Fruit fly (Drosophila melanogaster) whole organism, adult: ENCODE data around the gene CG33271.

Experiments
- CG11617 ChIP-seq: fragments of 200-800 bp; sonication (Bioruptor generic); optimal IDR thresholded peaks from 2 replicates; lab custom pipeline; 2017; ENCODE audit warnings: mild to moderate bottlenecking, missing biosample characterization, missing genetic modification reagents, missing genetic modification characterization
- CG12768 ChIP-seq: fragments of 200-800 bp; sonication (Bioruptor generic); optimal IDR thresholded peaks from 2 replicates; lab custom pipeline; 2017; ENCODE audit warnings: missing biosample characterization, missing genetic modification characterization, mild to moderate bottlenecking, moderate library complexity, missing genetic modification reagents
- CG14711 ChIP-seq: fragments of 200-800 bp; sonication (Bioruptor generic); optimal IDR thresholded peaks from 2 replicates; lab custom pipeline; 2018; ENCODE audit warnings: missing biosample characterization, mild to moderate bottlenecking, missing genetic modification characterization, moderate library complexity
- CG1620 ChIP-seq: fragments of 200-800 bp; sonication (Bioruptor generic); optimal IDR thresholded peaks from 2 replicates; lab custom pipeline; 2016; ENCODE audit warnings: missing biosample characterization, missing genetic modification characterization
- CG33017 ChIP-seq: fragments of 200-800 bp; sonication (Bioruptor generic); optimal IDR thresholded peaks from 2 replicates; lab custom pipeline; 2018; ENCODE audit warnings: missing biosample characterization, mild to moderate bottlenecking, missing genetic modification characterization, moderate library complexity
- CG5204 ChIP-seq: fragments of 200-800 bp; sonication (Bioruptor generic); optimal IDR thresholded peaks from 2 replicates; lab custom pipeline; 2016; ENCODE audit warnings: missing biosample characterization, missing genetic modification characterization
- CG7045 ChIP-seq: fragments of 200-800 bp; sonication (Bioruptor generic); optimal IDR thresholded peaks from 2 replicates; lab custom pipeline; 2017; ENCODE audit warnings: missing biosample characterization, mild to moderate bottlenecking, missing genetic modification characterization
- CG7101 ChIP-seq: fragments of 200-800 bp; sonication (Bioruptor generic); optimal IDR thresholded peaks from 2 replicates; lab custom pipeline; 2018; ENCODE audit warnings: missing biosample characterization, mild to moderate bottlenecking, missing genetic modification characterization, moderate library complexity
- Clk ChIP-seq: fragments of 200-800 bp; sonication (Bioruptor generic); optimal IDR thresholded peaks from 2 replicates; lab custom pipeline; 2017; ENCODE audit warnings: missing biosample characterization, missing genetic modification characterization
- Crg-1 ChIP-seq: fragments of 200-800 bp; sonication (Bioruptor generic); optimal IDR thresholded peaks from 2 replicates; lab custom pipeline; 2016; ENCODE audit warnings: missing biosample characterization, missing genetic modification characterization
- Hr96 ChIP-seq: fragments of 200-800 bp; sonication (Bioruptor generic); optimal IDR thresholded peaks from 2 replicates; lab custom pipeline; 2016; ENCODE audit warnings: missing biosample characterization, missing genetic modification characterization
- Mnt ChIP-seq: fragments of 200-800 bp; sonication (Bioruptor generic); optimal IDR thresholded peaks from 2 replicates; lab custom pipeline; 2016; ENCODE audit warnings: missing biosample characterization, mild to moderate bottlenecking, missing genetic modification characterization
- bab1 ChIP-seq: fragments of 200-800 bp; sonication (Bioruptor generic); optimal IDR thresholded peaks from 3 replicates; lab custom pipeline; 2019; ENCODE audit warnings: missing biosample characterization, mild to moderate bottlenecking, missing genetic modification characterization, moderate library complexity
- cic ChIP-seq: fragments of 200-800 bp; sonication (Bioruptor generic); optimal IDR thresholded peaks from 2 replicates; lab custom pipeline; 2017; ENCODE audit warnings: missing biosample characterization, mild to moderate bottlenecking, missing genetic modification characterization, moderate library complexity
- cnc ChIP-seq, 2 experiments: fragments of >200 bp; optimal IDR thresholded peaks; 2 replicates each; lab custom pipeline; 2017
- kay ChIP-seq: fragments of 200-800 bp; sonication (Bioruptor generic); peaks from one replicate; lab custom pipeline; 2016; ENCODE audit warnings: missing biosample characterization, missing genetic modification characterization, borderline replicate concordance
- ovo ChIP-seq: fragments of 200-800 bp; sonication (Bioruptor generic); optimal IDR thresholded peaks from 2 replicates; lab custom pipeline; 2016; ENCODE audit warnings: missing biosample characterization, missing genetic modification characterization
- pad ChIP-seq: fragments of 200-800 bp; sonication (Bioruptor generic); optimal IDR thresholded peaks from 3 replicates; lab custom pipeline; 2017; ENCODE audit warnings: missing biosample characterization, missing genetic modification characterization, mild to moderate bottlenecking, moderate library complexity, missing genetic modification reagents
- tj ChIP-seq: fragments of 200-800 bp; sonication (Bioruptor generic); optimal IDR thresholded peaks from 3 replicates; lab custom pipeline; 2017; ENCODE audit warnings: missing biosample characterization, mild to moderate bottlenecking, missing genetic modification characterization, moderate library complexity
- toe ChIP-seq: fragments of 200-800 bp; sonication (Bioruptor generic); optimal IDR thresholded peaks from 2 replicates; lab custom pipeline; 2016; ENCODE audit warnings: missing biosample characterization, missing genetic modification characterization

Gene CG33271

DNA sequence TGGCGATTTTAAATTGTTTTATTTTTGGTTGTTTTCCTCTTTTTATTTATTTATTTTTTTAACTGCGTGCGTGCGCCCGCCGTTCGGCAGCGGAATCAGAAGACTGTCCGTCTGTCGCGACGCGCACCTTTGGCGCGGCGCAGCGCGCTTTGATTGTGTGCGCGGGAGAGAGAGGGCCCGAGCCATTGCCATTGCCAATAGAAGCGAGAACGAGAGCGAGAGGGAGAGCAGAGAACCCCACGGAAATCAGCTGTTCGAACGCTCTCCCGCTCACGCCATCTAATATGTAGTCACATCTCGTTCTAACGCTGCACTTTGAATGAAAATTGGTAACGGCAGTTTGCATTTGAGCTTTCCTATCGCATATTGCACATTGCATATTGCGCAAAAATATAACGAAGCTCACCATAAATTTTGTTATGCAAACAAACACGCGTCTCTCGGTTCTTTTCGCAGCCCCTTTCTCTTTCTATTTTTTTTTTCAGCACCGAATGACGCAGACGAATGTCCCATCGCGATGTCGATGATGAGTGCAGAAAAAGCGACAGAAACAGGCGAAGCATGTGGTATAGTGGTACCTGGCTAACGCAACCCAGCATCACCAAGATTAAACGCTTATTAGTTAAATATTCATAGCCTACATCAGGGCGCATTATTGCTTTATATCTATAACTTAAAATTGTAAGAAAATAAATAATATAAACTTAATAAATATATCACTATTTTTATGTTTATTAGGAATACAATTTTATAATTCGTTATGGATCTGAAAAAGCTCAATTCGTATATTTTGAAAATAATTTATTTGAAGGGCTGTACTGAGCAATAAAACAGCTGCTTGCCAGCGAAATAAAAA lies 42.7 kb downstream of the CG33271 start:
- TF ChIP-seq CG33017 (tag; lab: Kevin White, UChicago) (peak; percentile 23), kay (GFP tag; lab: Kevin White, UChicago) (peak; percentile 97), pad (GFP tag; lab: Kevin White, UChicago) (no peak), ovo (peak; percentile 71), CG7101 (no peak), cic (GFP tag; lab: Kevin White, UChicago) (peak; percentile 44), CG5204 (GFP tag; lab: Kevin White, UChicago) (no peak), tj (GFP tag; lab: Kevin White, UChicago) (peak; percentile 70), Crg-1 (no peak), CG1620 (GFP tag; lab: Kevin White, UChicago) (peak; percentile 55), CG11617 (no peak), toe (peak; percentile 18), Hr96 (GFP tag; lab: Kevin White, UChicago) (no peak), Clk (peak; percentile 61), CG14711 (tag; lab: Kevin White, UChicago) (no peak), CG7045 (GFP tag; lab: Kevin White, UChicago) (no peak), cnc (optimal IDR thresholded peaks at IDR 0.05; lab: Kevin White, UChicago) (no peak), Mnt (GFP tag; lab: Kevin White, UChicago) (peak; percentile 20), bab1 (no peak), CG12768 (GFP tag; lab: Kevin White, UChicago) (peak; percentile 49)

DNA sequence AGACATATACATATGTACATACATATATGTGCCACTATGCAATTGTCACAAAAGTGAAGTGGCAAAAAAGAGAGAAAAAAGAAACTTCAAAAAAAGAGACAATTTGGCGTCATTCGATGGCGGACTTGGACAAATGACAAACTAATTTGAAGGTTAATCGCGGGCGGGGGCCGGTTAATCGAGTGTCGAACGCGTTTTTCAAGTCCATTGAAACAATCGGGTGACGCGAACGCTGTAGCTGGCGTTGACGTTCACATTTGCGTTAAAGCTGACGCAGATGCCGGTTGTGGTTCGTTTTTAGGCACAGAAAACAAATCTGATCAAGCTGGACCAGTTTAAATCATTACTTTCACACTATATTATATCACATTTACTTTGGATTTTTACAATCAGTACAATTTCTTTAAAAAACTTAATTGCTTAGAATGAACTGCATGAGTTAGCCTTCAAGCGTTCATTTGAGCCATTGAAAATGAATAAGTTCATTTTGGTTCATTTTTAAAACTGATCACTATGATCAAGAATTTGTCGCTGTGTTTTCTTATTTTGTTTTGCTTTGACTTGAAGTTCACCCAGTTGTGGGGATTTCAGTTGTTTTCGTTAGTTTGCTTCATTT lies 43.5 kb downstream of the CG33271 start:
- TF ChIP-seq CG11617 (no peak), CG7101 (no peak), bab1 (no peak)

DNA sequence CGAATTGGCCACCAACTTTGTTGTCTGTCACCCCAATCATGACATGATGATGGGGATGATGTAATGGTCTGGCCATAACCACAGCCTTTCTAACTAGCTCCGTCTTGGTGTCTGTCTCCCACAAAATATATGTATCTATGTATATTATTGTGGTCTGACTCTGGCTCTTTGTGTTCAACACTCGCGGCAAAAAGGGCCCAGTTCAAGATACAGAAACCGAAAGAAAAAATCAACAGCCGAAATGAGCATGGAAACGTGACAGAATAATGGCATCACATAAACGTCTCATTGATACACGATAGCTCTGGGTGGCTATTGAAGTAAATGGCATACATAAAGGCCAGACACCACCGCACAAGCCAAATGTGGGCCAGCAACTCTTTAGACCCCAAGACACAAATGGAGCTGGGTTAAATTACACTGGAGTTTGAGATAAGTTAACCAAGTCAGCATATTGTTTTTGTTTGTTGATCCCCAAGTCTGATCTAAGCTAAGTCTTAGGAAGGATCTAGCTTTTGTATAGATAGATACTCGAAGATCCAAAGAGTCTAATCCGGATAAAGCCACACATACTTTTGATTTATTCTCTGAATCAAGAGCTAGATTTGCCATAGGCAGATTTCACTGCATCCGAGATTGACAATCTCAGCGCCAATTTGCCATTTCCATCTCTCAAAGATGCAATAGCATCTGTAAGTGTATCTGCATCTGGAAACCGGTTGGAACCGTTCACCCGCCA lies 45.1 kb downstream of the CG33271 start:
- no peak for TF ChIP-seq CG33017 (tag; lab: Kevin White, UChicago)
- peak; percentile 47 for TF ChIP-seq tj (GFP tag; lab: Kevin White, UChicago)
- no peak for TF ChIP-seq cnc (optimal IDR thresholded peaks at IDR 0.05; lab: Kevin White, UChicago)
- no peak for TF ChIP-seq kay (GFP tag; lab: Kevin White, UChicago)

DNA sequence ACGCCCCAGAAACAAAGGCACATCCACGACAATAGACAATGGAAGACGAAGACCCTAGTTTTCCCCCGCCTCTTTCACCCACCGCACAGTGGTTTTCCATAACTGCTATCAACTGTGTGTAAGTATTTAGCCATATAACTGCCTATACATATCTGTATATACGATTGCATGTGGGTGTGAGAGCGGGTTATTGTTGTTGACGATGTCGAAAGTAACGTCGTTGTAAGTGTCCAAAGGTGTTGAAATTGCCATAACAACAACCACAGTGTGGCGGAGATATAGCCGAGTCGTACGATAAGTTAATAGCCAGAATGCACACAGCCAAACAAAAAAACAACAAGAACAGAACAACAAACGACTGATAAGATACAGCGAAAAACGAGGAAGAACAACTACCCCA lies 46.0 kb downstream of the CG33271 start:
- peak; percentile 69 for TF ChIP-seq CG12768 (GFP tag; lab: Kevin White, UChicago)
- peak; percentile 4 for TF ChIP-seq Clk
- peak; percentile 22 for TF ChIP-seq Mnt (GFP tag; lab: Kevin White, UChicago)
- TF ChIP-seq ovo, result no peak
- TF ChIP-seq CG33017 (tag; lab: Kevin White, UChicago), result peak; percentile 30
- TF ChIP-seq CG7101, result no peak
- peak; percentile 79 for TF ChIP-seq cic (GFP tag; lab: Kevin White, UChicago)
- peak; percentile 23 for TF ChIP-seq kay (GFP tag; lab: Kevin White, UChicago)

DNA sequence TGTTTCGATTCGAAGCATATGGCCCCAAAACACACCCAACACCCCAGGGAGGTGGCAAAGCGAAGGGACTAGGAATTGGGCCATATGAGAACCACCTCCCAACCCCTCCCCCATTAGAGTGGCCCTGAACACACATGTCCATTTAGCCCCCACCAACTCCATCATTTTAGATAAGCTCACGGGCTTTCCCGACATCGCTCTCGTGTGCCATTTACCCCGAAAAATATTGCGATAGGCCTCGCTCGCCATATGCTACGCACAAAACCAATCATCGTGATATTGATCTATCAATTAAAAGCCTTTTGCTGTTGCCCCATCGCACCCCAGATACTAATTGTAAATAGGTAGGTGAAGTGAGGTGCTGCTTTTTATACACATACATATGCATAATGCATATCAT lies 46.9 kb downstream of the CG33271 start:
- TF ChIP-seq CG7045 (GFP tag; lab: Kevin White, UChicago), result no peak
- no peak for TF ChIP-seq cnc (optimal IDR thresholded peaks at IDR 0.05; lab: Kevin White, UChicago)
- TF ChIP-seq toe, result no peak
- no peak for TF ChIP-seq Clk
- TF ChIP-seq ovo, result no peak
- TF ChIP-seq Hr96 (GFP tag; lab: Kevin White, UChicago), result no peak
- no peak for TF ChIP-seq tj (GFP tag; lab: Kevin White, UChicago)
- TF ChIP-seq pad (GFP tag; lab: Kevin White, UChicago), result no peak
- TF ChIP-seq cic (GFP tag; lab: Kevin White, UChicago), result no peak
- no peak for TF ChIP-seq bab1
- TF ChIP-seq CG14711 (tag; lab: Kevin White, UChicago), result no peak

DNA sequence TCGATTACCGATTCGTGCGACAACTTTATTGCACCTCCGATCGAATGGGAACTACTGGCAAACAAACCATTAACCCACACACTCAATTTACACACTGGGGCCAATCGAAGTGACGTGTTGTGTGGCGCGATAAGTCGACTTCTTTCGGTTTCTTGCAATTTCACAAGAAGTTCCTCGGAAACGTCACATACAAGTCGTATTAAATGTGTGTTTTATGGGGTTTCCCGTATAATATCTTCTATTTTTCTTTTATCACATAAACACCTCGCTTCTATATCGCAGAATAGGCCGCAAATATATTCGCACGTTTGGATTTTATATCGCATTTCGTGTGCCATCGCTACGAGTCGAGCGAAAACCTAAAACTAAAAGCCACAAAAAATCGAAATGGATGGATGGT lies 47.6 kb downstream of the CG33271 start:
- no peak for TF ChIP-seq CG7101
- no peak for TF ChIP-seq CG11617
- no peak for TF ChIP-seq CG12768 (GFP tag; lab: Kevin White, UChicago)
- TF ChIP-seq tj (GFP tag; lab: Kevin White, UChicago), result no peak
- TF ChIP-seq cic (GFP tag; lab: Kevin White, UChicago), result peak; percentile 43
- no peak for TF ChIP-seq kay (GFP tag; lab: Kevin White, UChicago)
